Worm (Caenorhabditis elegans) whole organism, L4/young adult: Measurements from ENCODE around the gene kxd-1.

Experiments used
- W03F9.2 ChIP-seq: fragments of 150-350 bp; optimal IDR thresholded peaks from 2 replicates; lab custom pipeline; 2014; ENCODE audit warnings: missing biosample characterization, missing genetic modification characterization
- him-1 ChIP-seq: sonication (generic microtip); optimal IDR thresholded peaks from 2 replicates; lab custom pipeline; 2016; ENCODE audit warnings: missing genotype, missing genetic modification reagents, missing genetic modification characterization, missing compliant biosample characterization

DNA sequence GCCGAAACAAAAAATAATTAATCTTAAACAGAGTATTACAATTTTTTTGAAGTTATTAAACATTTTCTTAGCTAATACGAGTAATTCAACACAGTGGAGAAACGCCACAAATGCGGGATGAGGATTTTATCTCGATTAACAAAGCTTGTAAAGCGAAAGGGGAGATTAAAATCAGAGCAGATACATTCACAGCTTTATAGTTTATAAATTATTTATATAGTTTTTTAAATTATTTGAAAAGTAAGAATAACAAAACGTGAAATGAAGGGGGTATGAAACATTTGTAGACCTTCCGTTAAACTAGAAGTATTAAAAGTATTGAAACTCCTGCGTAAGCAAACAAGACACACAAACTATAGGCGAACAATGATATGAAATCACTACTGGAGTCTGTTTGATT lies 33.8 kb downstream of the kxd-1 start, which contains the start of gene C05C8.8:
- no peak for TF ChIP-seq him-1 (tag; lab: Kevin White, UChicago)
- TF ChIP-seq W03F9.2 (tag; lab: Kevin White, UChicago) = no peak
